Fruit fly (Drosophila melanogaster): Measurements from ENCODE around the gene Ltn1.

Ltn1 gene

DNA sequence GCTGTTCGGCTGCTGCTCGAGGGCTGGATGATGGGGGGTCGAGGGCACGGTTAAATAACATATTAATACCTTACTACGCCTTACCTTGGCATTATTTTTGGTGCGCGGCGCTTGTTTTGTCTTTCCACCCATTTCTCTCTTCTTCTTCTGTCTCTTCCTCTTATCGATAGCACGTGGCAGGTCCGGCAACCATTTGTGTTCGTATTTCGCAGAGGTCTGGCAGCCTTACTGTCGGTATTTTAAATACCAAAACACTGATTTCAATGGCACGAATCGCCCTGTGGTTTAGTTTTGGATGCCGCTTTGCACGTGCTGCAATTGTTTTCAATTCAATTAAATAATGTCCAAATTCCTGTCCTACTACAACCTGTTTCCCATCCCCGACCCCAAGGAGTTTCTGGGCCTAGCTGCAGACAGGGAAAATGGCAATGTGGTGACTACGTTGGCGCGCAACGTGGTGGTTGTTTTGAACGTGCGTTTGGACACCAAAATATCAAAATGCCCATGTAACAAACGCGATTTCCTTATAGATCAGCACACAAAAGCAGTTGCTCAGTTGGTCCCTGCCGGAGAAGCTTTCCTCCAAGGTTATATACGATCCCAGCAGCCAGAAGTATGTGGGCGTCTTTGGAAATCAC, at the start of gene Ltn1, which contains the start of gene CG9300:
Ltn1 (minus strand) TSS at position 155 of the 638 bp plus-strand sequence.
CG9300 (plus strand) TSS at position 285 of the 638 bp plus-strand sequence.
- TF ChIP-seq Hr83 (GFP tag; optimal IDR thresholded peaks at IDR 0.05; ENCODE audit: poor library complexity, severe bottlenecking) (peak; percentile 9), foxo (GFP tag; optimal IDR thresholded peaks at IDR 0.05) (no peak), tai (GFP tag; optimal IDR thresholded peaks at IDR 0.05) (no peak), Myc (optimal IDR thresholded peaks at IDR 0.05) (peak; percentile 43), lola (GFP tag; optimal IDR thresholded peaks at IDR 0.05) (no peak), rgr (GFP tag; optimal IDR thresholded peaks at IDR 0.05) (no peak)

DNA sequence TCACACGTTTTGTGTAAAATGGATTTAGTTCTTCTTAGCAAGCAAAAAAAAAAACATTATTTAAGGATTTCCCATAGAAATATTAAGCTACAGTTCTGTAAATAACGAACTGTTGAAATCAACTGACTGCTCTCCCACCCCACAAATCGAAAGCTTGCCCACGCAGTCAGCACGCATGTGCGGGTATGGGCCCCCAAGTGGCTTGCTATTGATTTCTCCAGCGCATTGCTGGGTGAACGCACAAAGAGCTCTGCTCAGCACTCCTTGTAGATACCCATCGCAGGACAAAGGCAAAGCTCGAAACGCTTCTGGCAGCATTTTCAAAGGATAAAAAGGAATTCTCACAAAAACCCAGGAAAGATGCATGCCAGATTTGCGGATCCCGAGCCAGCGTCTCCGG, 49.3 kb upstream of the Ltn1 start, which contains the start of gene CG9368:
CG9368 (plus strand) TSS at position 221 of the 400 bp plus-strand sequence.
- no peak for TF ChIP-seq OdsH (GFP tag; optimal IDR thresholded peaks at IDR 0.05)
- no peak for TF ChIP-seq Sp1 (GFP tag; optimal IDR thresholded peaks at IDR 0.05)
- no peak for TF ChIP-seq CrebA (GFP tag; optimal IDR thresholded peaks at IDR 0.05; ENCODE audit: borderline replicate concordance)
- no peak for TF ChIP-seq N (GFP tag; optimal IDR thresholded peaks at IDR 0.05)
- no peak for TF ChIP-seq woc (GFP tag; optimal IDR thresholded peaks at IDR 0.05)
- no peak for TF ChIP-seq Hnf4 (GFP tag; optimal IDR thresholded peaks at IDR 0.05)
- TF ChIP-seq jim (GFP tag; optimal IDR thresholded peaks at IDR 0.05): no peak

DNA sequence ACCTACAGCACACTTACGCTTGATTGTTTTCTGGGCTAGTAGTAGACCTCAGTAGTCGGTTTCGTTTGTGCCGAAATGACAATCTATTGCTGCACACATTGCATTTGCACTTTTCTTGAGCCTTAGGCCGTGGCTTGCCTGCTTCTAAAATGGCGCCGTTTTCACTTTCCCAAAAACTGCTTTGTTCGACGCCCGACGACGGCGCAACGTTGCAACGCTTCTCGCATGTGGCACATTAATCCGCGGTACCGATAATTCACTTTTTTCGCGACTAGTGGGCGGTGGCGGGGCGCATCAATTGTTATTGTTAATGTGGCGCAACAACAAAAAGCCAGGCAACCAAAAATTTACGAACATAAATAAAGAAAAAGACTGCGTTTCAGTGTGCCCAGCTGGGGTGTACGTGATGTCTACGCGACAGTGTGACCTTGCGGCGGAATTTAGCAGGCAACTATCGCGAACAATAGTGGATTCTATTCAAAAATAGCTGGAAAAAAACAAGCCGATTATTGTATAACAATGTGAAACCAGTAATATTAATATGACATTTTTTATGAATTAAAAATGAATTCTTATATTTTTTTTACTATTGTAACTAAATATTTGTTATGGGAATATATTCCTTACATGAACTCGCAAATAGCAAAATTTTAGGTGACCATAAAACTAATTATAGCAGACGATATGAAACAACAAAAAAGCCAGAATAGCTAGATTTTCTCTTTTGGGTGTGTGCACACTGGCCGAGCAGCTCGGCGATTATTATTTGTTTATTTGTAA, 46.5 kb upstream of the Ltn1 start, which contains the start of the genes ash1 and Taf6:
ash1 (minus strand) TSS at position 387 of the 780 bp plus-strand sequence.
Taf6 (plus strand) TSS at position 720 of the 780 bp plus-strand sequence.
- TF ChIP-seq jim (GFP tag; optimal IDR thresholded peaks at IDR 0.05): no peak
- TF ChIP-seq tai (GFP tag; optimal IDR thresholded peaks at IDR 0.05): no peak
- TF ChIP-seq CG9705 (GFP tag; optimal IDR thresholded peaks at IDR 0.05): no peak
- no peak for TF ChIP-seq Sp1 (GFP tag; optimal IDR thresholded peaks at IDR 0.05)
- no peak for TF ChIP-seq Dif (GFP tag; optimal IDR thresholded peaks at IDR 0.05; ENCODE audit: partially characterized antibody)
- TF ChIP-seq sage (GFP tag; optimal IDR thresholded peaks at IDR 0.05): no peak
- no peak for TF ChIP-seq pan (optimal IDR thresholded peaks at IDR 0.05)
- TF ChIP-seq Myc (optimal IDR thresholded peaks at IDR 0.05): peak; percentile 88
- TF ChIP-seq Rel (GFP tag; optimal IDR thresholded peaks at IDR 0.05): no peak
- TF ChIP-seq Rel (tag; optimal IDR thresholded peaks at IDR 0.05): peak; percentile 45
- no peak for TF ChIP-seq OdsH (GFP tag; optimal IDR thresholded peaks at IDR 0.05)

DNA sequence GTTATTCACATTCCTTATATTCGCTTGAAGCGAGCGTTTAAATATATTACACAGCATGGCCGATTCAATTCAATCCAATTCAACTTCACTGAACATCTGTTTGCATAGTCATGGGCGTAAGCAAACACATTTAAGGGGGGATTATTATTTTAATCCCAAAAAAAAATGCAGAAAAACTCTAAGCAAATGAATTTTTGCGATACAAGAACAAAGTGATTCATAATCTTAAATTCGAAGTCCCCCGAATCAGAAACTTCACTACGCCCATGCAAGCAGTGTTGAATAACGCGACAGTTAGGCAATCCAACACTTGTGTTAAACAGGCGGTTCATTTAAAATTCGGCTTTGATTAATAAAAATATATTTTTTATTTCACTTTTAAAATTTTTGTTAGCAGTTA, 38.3 kb upstream of the Ltn1 start, which contains the start of gene CG14100:
CG14100 (minus strand) TSS at position 103 of the 400 bp plus-strand sequence.
- TF ChIP-seq ey (GFP tag; optimal IDR thresholded peaks at IDR 0.05): peak; percentile 100
- peak; percentile 100 for TF ChIP-seq foxo (GFP tag; optimal IDR thresholded peaks at IDR 0.05)
- peak; percentile 98 for TF ChIP-seq Mio (GFP tag; optimal IDR thresholded peaks at IDR 0.05)
- peak; percentile 100 for TF ChIP-seq Jra (GFP tag; optimal IDR thresholded peaks at IDR 0.05)
- no peak for TF ChIP-seq Dif (GFP tag; optimal IDR thresholded peaks at IDR 0.05; ENCODE audit: partially characterized antibody)
- TF ChIP-seq Rel (GFP tag; optimal IDR thresholded peaks at IDR 0.05): peak; percentile 99
- peak; percentile 98 for TF ChIP-seq Rel (tag; optimal IDR thresholded peaks at IDR 0.05)
- TF ChIP-seq woc (GFP tag; optimal IDR thresholded peaks at IDR 0.05): peak; percentile 100
- TF ChIP-seq Myc (optimal IDR thresholded peaks at IDR 0.05): no peak
- no peak for TF ChIP-seq Hr78 (GFP tag; optimal IDR thresholded peaks at IDR 0.05)
- no peak for TF ChIP-seq Vsx2 (GFP tag; optimal IDR thresholded peaks at IDR 0.05; ENCODE audit: partially characterized antibody)
- TF ChIP-seq sage (GFP tag; optimal IDR thresholded peaks at IDR 0.05): peak; percentile 100
- TF ChIP-seq N (GFP tag; optimal IDR thresholded peaks at IDR 0.05): no peak
- TF ChIP-seq Hnf4 (GFP tag; optimal IDR thresholded peaks at IDR 0.05): peak; percentile 100
- no peak for TF ChIP-seq dl (GFP tag; optimal IDR thresholded peaks at IDR 0.05; ENCODE audit: insufficient read depth in 1 of 2, partially characterized antibody in 2 of 2)
- TF ChIP-seq usp (GFP tag; optimal IDR thresholded peaks at IDR 0.05): no peak
- peak; percentile 99 for TF ChIP-seq brk (GFP tag; optimal IDR thresholded peaks at IDR 0.05)
- TF ChIP-seq pan (optimal IDR thresholded peaks at IDR 0.05): no peak
- peak; percentile 100 for TF ChIP-seq CG32264 (GFP tag; optimal IDR thresholded peaks at IDR 0.05)
- TF ChIP-seq lola (GFP tag; optimal IDR thresholded peaks at IDR 0.05): no peak
- TF ChIP-seq dsf (GFP tag; optimal IDR thresholded peaks at IDR 0.05; ENCODE audit: borderline replicate concordance): peak; percentile 99
- TF ChIP-seq psq (GFP tag; optimal IDR thresholded peaks at IDR 0.05): peak; percentile 100
- peak; percentile 100 for TF ChIP-seq OdsH (GFP tag; optimal IDR thresholded peaks at IDR 0.05)
- TF ChIP-seq HLH106 (tag; optimal IDR thresholded peaks at IDR 0.05): peak; percentile 100
- peak; percentile 100 for TF ChIP-seq fru (GFP tag; optimal IDR thresholded peaks at IDR 0.05)
- TF ChIP-seq tai (GFP tag; optimal IDR thresholded peaks at IDR 0.05): no peak
- peak; percentile 100 for TF ChIP-seq dmrt93B (GFP tag; optimal IDR thresholded peaks at IDR 0.05)
- peak; percentile 99 for TF ChIP-seq Dfd (GFP tag; optimal IDR thresholded peaks at IDR 0.05)
- peak; percentile 100 for TF ChIP-seq Hr83 (GFP tag; optimal IDR thresholded peaks at IDR 0.05; ENCODE audit: poor library complexity, severe bottlenecking)
- peak; percentile 100 for TF ChIP-seq sv (GFP tag; optimal IDR thresholded peaks at IDR 0.05)
- TF ChIP-seq GATAd (GFP tag; optimal IDR thresholded peaks at IDR 0.05): peak; percentile 100
- peak; percentile 100 for TF ChIP-seq h (GFP tag; optimal IDR thresholded peaks at IDR 0.05)
- peak; percentile 100 for TF ChIP-seq br (GFP tag; optimal IDR thresholded peaks at IDR 0.05)
- peak; percentile 100 for TF ChIP-seq jim (GFP tag; optimal IDR thresholded peaks at IDR 0.05)
- TF ChIP-seq Sp1 (GFP tag; optimal IDR thresholded peaks at IDR 0.05): peak; percentile 100
- TF ChIP-seq rgr (GFP tag; optimal IDR thresholded peaks at IDR 0.05): peak; percentile 100
- TF ChIP-seq CrebA (GFP tag; optimal IDR thresholded peaks at IDR 0.05; ENCODE audit: borderline replicate concordance): no peak

Measured in whole organism, wandering third instar larva.